Fruit fly (Drosophila melanogaster): ENCODE measurements around the gene Kcmf1.

The Kcmf1 gene

DNA sequence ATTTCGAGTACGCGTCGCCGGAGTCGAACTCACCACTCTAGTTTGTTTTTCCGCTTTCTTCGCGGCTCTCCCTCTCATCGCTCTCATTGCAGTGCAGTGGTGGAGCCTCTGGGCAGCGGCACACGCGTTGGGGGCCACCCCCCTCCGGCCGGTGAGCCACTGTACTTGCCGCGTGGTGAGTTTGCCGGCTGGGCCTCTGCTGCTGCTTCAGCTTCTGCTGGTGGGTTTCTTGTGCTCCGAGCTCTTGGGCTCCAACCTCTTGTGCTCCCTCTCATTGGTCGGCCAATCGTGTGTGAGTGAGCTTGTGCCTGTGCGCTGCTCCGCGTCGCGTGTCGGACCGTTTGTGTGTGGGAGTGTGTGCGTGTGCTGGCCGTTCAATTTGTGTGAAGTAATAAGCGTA lies 38.3 kb upstream of the Kcmf1 start (continued):
- no peak for TF ChIP-seq H2.0 (GFP tag; IDR thresholded peaks at IDR 0.05)
- TF ChIP-seq CG4328 (GFP tag; optimal IDR thresholded peaks at IDR 0.05), result peak; percentile 8
- TF ChIP-seq Lpt (GFP tag; optimal IDR thresholded peaks at IDR 0.05), result no peak
- no peak for TF ChIP-seq bowl (GFP tag; IDR thresholded peaks at IDR 0.05)
- peak; percentile 46 for TF ChIP-seq eyg (GFP tag; optimal IDR thresholded peaks at IDR 0.05)
- TF ChIP-seq Blimp-1 (GFP tag; optimal IDR thresholded peaks at IDR 0.05), result peak; percentile 76
- peak; percentile 46 for TF ChIP-seq zf30C (GFP tag; optimal IDR thresholded peaks at IDR 0.05)
- peak; percentile 87 for TF ChIP-seq CG34376 (GFP tag; optimal IDR thresholded peaks at IDR 0.05)
- no peak for TF ChIP-seq CG9215 (GFP tag; IDR thresholded peaks at IDR 0.05)
- TF ChIP-seq CG17186 (GFP tag; optimal IDR thresholded peaks at IDR 0.05), result no peak
- no peak for TF ChIP-seq hbn (GFP tag; IDR thresholded peaks at IDR 0.05; ENCODE audit: partially characterized antibody)
- no peak for TF ChIP-seq ro (GFP tag; IDR thresholded peaks at IDR 0.05)
- TF ChIP-seq CG3726 (GFP tag; IDR thresholded peaks at IDR 0.05), result no peak
- TF ChIP-seq Eip74EF (GFP tag; optimal IDR thresholded peaks at IDR 0.05), result peak in 1 of 2 experiments; percentile 54
- no peak for TF ChIP-seq Awh (GFP tag; IDR thresholded peaks at IDR 0.05)
- TF ChIP-seq odd (GFP tag; optimal IDR thresholded peaks at IDR 0.05), result no peak
- TF ChIP-seq Nf-YC (tag; optimal IDR thresholded peaks at IDR 0.05), result peak; percentile 95
- TF ChIP-seq Six4 (GFP tag; optimal IDR thresholded peaks at IDR 0.05), result peak; percentile 7
- TF ChIP-seq Fer1 (GFP tag; optimal IDR thresholded peaks at IDR 0.05), result peak; percentile 84
- TF ChIP-seq CG18619 (GFP tag; optimal IDR thresholded peaks at IDR 0.05), result peak; percentile 12
- peak; percentile 86 for TF ChIP-seq abd-A (tag; optimal IDR thresholded peaks at IDR 0.05)
- peak; percentile 64 for TF ChIP-seq CHES-1-like (GFP tag; optimal IDR thresholded peaks at IDR 0.05)
- peak; percentile 32 for TF ChIP-seq Myb (GFP tag; optimal IDR thresholded peaks at IDR 0.05)
- no peak for TF ChIP-seq sens-2 (GFP tag; IDR thresholded peaks at IDR 0.05)
- no peak for TF ChIP-seq twi (tag; optimal IDR thresholded peaks at IDR 0.05)
- TF ChIP-seq sens (GFP tag), result peak; percentile 88
- TF ChIP-seq ci (GFP tag; IDR thresholded peaks at IDR 0.05), result no peak
- TF ChIP-seq Gug (GFP tag; IDR thresholded peaks at IDR 0.05), result peak; percentile 89
- peak; percentile 94 for TF ChIP-seq nom (GFP tag; optimal IDR thresholded peaks at IDR 0.05)
- no peak for TF ChIP-seq tna (GFP tag; IDR thresholded peaks at IDR 0.05; ENCODE audit: partially characterized antibody)
- peak; percentile 82 for TF ChIP-seq caup (GFP tag; optimal IDR thresholded peaks at IDR 0.05; ENCODE audit: severe bottlenecking)
- no peak for TF ChIP-seq Gsc (GFP tag; IDR thresholded peaks at IDR 0.05)
- TF ChIP-seq CG33213 (GFP tag; optimal IDR thresholded peaks at IDR 0.05), result no peak
- peak; percentile 39 for TF ChIP-seq NC2β (GFP tag; optimal IDR thresholded peaks at IDR 0.05)
- TF ChIP-seq gfzf (GFP tag; optimal IDR thresholded peaks at IDR 0.05), result no peak
- TF ChIP-seq Hr78 (GFP tag; optimal IDR thresholded peaks at IDR 0.05), result peak in 1 of 2 experiments; percentile 18
- TF ChIP-seq Jarid2 (GFP tag; optimal IDR thresholded peaks at IDR 0.05), result peak; percentile 68
- no peak for TF ChIP-seq CG4730 (GFP tag; IDR thresholded peaks at IDR 0.05)
- peak; percentile 92 for TF ChIP-seq HLHmδ (GFP tag; optimal IDR thresholded peaks at IDR 0.05)
- peak; percentile 21 for TF ChIP-seq CG10147 (GFP tag; optimal IDR thresholded peaks at IDR 0.05)
- no peak for TF ChIP-seq CG11696 (GFP tag; IDR thresholded peaks at IDR 0.05)
- TF ChIP-seq NFAT (GFP tag; IDR thresholded peaks at IDR 0.05), result no peak
- peak; percentile 84 for TF ChIP-seq ftz-f1 (GFP tag; optimal IDR thresholded peaks at IDR 0.05)
- TF ChIP-seq Atf3 (GFP tag; optimal IDR thresholded peaks at IDR 0.05), result peak; percentile 28
- peak; percentile 97 for TF ChIP-seq Med (GFP tag)
- TF ChIP-seq row (GFP tag; IDR thresholded peaks at IDR 0.05), result no peak
- peak; percentile 81 for TF ChIP-seq cg (GFP tag; optimal IDR thresholded peaks at IDR 0.05)
- peak; percentile 52 for TF ChIP-seq Deaf1 (tag; optimal IDR thresholded peaks at IDR 0.05)
- no peak for TF ChIP-seq Ravus (GFP tag; IDR thresholded peaks at IDR 0.05)
- TF ChIP-seq slbo (GFP tag; IDR thresholded peaks at IDR 0.05), result no peak
- TF ChIP-seq NK7.1 (GFP tag; optimal IDR thresholded peaks at IDR 0.05), result peak; percentile 39
